Worm (Caenorhabditis elegans) whole organism, young adult: ENCODE results near the gene csn-3.

Experiments
- B0261.1 ChIP-seq: sonication (generic microtip); optimal IDR thresholded peaks from 2 replicates; lab custom pipeline; 2016; ENCODE audit warnings: mild to moderate bottlenecking, missing genetic modification characterization, moderate library complexity, missing compliant biosample characterization
- C06A6.2 ChIP-seq: fragments of 200-800 bp; sonication (Bioruptor generic); conservative IDR thresholded peaks from 2 replicates; pipeline ENCODE4 v1.3.6; 2022; ENCODE audit warnings: missing genetic modification characterization, missing compliant biosample characterization
- F23B12.7 ChIP-seq: sonication (generic microtip); optimal IDR thresholded peaks from 2 replicates; lab custom pipeline; 2017; ENCODE audit warnings: missing genetic modification characterization, mild to moderate bottlenecking, missing compliant biosample characterization, antibody characterized with exemption, moderate library complexity; ENCODE audit not compliant: insufficient read depth
- F33H1.4 ChIP-seq: fragments of 200-800 bp; sonication (Bioruptor generic); IDR thresholded peaks from 2 replicates; pipeline ENCODE4 v1.3.6; 2022; ENCODE audit warnings: missing genetic modification reagents, missing genetic modification characterization, missing compliant biosample characterization
- F37B4.10 ChIP-seq: fragments of 200-800 bp; sonication (Bioruptor generic); IDR thresholded peaks from 2 replicates; pipeline ENCODE4 v1.3.6; 2022; ENCODE audit warnings: missing genetic modification characterization, missing compliant biosample characterization
- K11D2.4 ChIP-seq: fragments of 200-800 bp; sonication (Bioruptor generic); IDR thresholded peaks from 2 replicates; pipeline ENCODE4 v1.3.6; 2022; ENCODE audit warnings: missing genetic modification reagents, missing genetic modification characterization, missing compliant biosample characterization
- K12H6.12 ChIP-seq: fragments of 200-800 bp; sonication (Bioruptor generic); optimal IDR thresholded peaks from 2 replicates; lab custom pipeline; 2018; ENCODE audit warnings: mild to moderate bottlenecking, missing genetic modification characterization, missing compliant biosample characterization
- Y79H2A.3 ChIP-seq: fragments of 200-800 bp; sonication (Bioruptor generic); conservative IDR thresholded peaks from 2 replicates; pipeline ENCODE4 v1.3.6; 2022; ENCODE audit warnings: missing genetic modification reagents, missing genetic modification characterization, missing compliant biosample characterization
- ama-1 ChIP-seq, 3 experiments: fragments of 150-350 bp in 1 of 3; sonication (generic microtip) in 2 of 3; optimal IDR thresholded peaks; 2 replicates each; lab custom pipeline; 2014 to 2018; ENCODE audit warnings: missing biosample characterization in 2 of 3, missing genetic modification characterization in 2 of 3, missing genetic modification reagents in 2 of 3
- attf-3 ChIP-seq: fragments of 200-800 bp; sonication (Bioruptor generic); conservative IDR thresholded peaks from 2 replicates; pipeline ENCODE4 v1.3.6; 2022; ENCODE audit warnings: missing genetic modification reagents, missing genetic modification characterization, missing compliant biosample characterization
- bed-1 ChIP-seq: fragments of 200-800 bp; sonication (Bioruptor generic); IDR thresholded peaks from 2 replicates; pipeline ENCODE4 v1.3.6; 2022; ENCODE audit warnings: missing genetic modification reagents, missing genetic modification characterization, missing compliant biosample characterization
- bed-2 ChIP-seq: fragments of 200-800 bp; sonication (Bioruptor generic); IDR thresholded peaks from 2 replicates; pipeline ENCODE4 v1.3.6; 2022; ENCODE audit warnings: missing genetic modification reagents, missing genetic modification characterization, missing compliant biosample characterization
- cebp-1 ChIP-seq, 2 experiments: fragments of 200-800 bp in 1 of 2; sonication (Bioruptor generic) in 1 of 2; sonication (generic microtip) in 1 of 2; IDR thresholded peaks in 1 of 2; optimal IDR thresholded peaks in 1 of 2; 2 replicates each; pipeline versions ENCODE4 v1.3.6 to Lab custom; 2017 to 2022; ENCODE audit warnings: missing compliant biosample characterization in 2 of 2, missing genetic modification characterization in 2 of 2, mild to moderate bottlenecking in 1 of 2, missing genetic modification reagents in 1 of 2, moderate library complexity in 1 of 2
- ceh-40 ChIP-seq: fragments of 200-800 bp; sonication (Bioruptor generic); IDR thresholded peaks from 2 replicates; pipeline ENCODE4 v1.3.6; 2022; ENCODE audit warnings: missing genetic modification characterization, missing compliant biosample characterization
- chd-7 ChIP-seq: sonication (generic microtip); optimal IDR thresholded peaks from 2 replicates; lab custom pipeline; 2016; ENCODE audit warnings: mild to moderate bottlenecking, missing genetic modification characterization, moderate library complexity, missing compliant biosample characterization
- die-1 ChIP-seq: sonication (generic microtip); optimal IDR thresholded peaks from 2 replicates; lab custom pipeline; 2016; ENCODE audit warnings: missing genotype, mild to moderate bottlenecking, missing genetic modification characterization, missing compliant biosample characterization
- dpl-1 ChIP-seq: fragments of 150-350 bp; optimal IDR thresholded peaks from 2 replicates; lab custom pipeline; 2014; ENCODE audit warnings: missing biosample characterization, missing genetic modification reagents, missing genetic modification characterization
- egrh-3 ChIP-seq: fragments of 200-800 bp; sonication (Bioruptor generic); IDR thresholded peaks from 2 replicates; pipeline ENCODE4 v1.3.6; 2022; ENCODE audit warnings: missing genetic modification reagents, missing genetic modification characterization, missing compliant biosample characterization
- gei-17 ChIP-seq: fragments of 200-800 bp; sonication (Bioruptor generic); optimal IDR thresholded peaks from 2 replicates; lab custom pipeline; 2018; ENCODE audit warnings: mild to moderate bottlenecking, missing genetic modification characterization, missing compliant biosample characterization
- hlh-12 ChIP-seq: sonication (generic microtip); optimal IDR thresholded peaks from 2 replicates; lab custom pipeline; 2016; ENCODE audit warnings: missing genetic modification characterization, missing compliant biosample characterization
- lag-1 ChIP-seq: fragments of 200-800 bp; sonication (Bioruptor generic); IDR thresholded peaks from 2 replicates; pipeline ENCODE4 v1.3.6; 2022; ENCODE audit warnings: missing genetic modification reagents, missing genetic modification characterization, missing compliant biosample characterization
- lin-35 ChIP-seq, 3 experiments: fragments of 150-350 bp in 2 of 3; sonication (generic microtip) in 1 of 3; optimal IDR thresholded peaks; 2 replicates each; lab custom pipeline; 2014 to 2018; ENCODE audit warnings: missing biosample characterization in 3 of 3, missing genetic modification characterization in 3 of 3, missing genetic modification reagents in 3 of 3
- lsl-1 ChIP-seq: fragments of 200-800 bp; sonication (Bioruptor generic); optimal IDR thresholded peaks from 2 replicates; lab custom pipeline; 2018; ENCODE audit warnings: mild to moderate bottlenecking, missing genetic modification characterization, moderate library complexity, missing compliant biosample characterization
- lsy-27 ChIP-seq: sonication (generic microtip); optimal IDR thresholded peaks from 2 replicates; lab custom pipeline; 2017; ENCODE audit warnings: missing genetic modification characterization, mild to moderate bottlenecking, missing compliant biosample characterization, antibody characterized with exemption, missing genotype, borderline replicate concordance; ENCODE audit not compliant: insufficient read depth
- madf-6 ChIP-seq: fragments of 200-800 bp; sonication (Bioruptor generic); IDR thresholded peaks from 2 replicates; pipeline ENCODE4 v1.3.6; 2022; ENCODE audit warnings: missing genetic modification reagents, missing genetic modification characterization, missing compliant biosample characterization
- nfya-2 ChIP-seq: fragments of 200-800 bp; sonication (Bioruptor generic); IDR thresholded peaks from 2 replicates; pipeline ENCODE4 v1.3.6; 2022; ENCODE audit warnings: missing genetic modification reagents, missing genetic modification characterization, missing compliant biosample characterization
- nhr-179 ChIP-seq: sonication (generic microtip); optimal IDR thresholded peaks from 2 replicates; lab custom pipeline; 2016; ENCODE audit warnings: mild to moderate bottlenecking, missing genetic modification characterization, missing compliant biosample characterization
- nhr-90 ChIP-seq: sonication (generic microtip); optimal IDR thresholded peaks from 2 replicates; lab custom pipeline; 2016; ENCODE audit warnings: missing genotype, mild to moderate bottlenecking, missing genetic modification characterization, missing compliant biosample characterization
- pha-4 ChIP-seq: fragments of 150-350 bp; sonication (generic microtip); optimal IDR thresholded peaks from 2 replicates; lab custom pipeline; 2014; ENCODE audit warnings: missing biosample characterization, missing genetic modification reagents, missing genetic modification characterization
- rcor-1 ChIP-seq: fragments of 200-800 bp; sonication (Bioruptor generic); IDR thresholded peaks from 2 replicates; pipeline ENCODE4 v1.3.6; 2022; ENCODE audit warnings: missing genetic modification reagents, missing genetic modification characterization, missing compliant biosample characterization
- rpc-1 ChIP-seq, 2 experiments: fragments of 150-350 bp in 1 of 2; sonication (generic microtip) in 1 of 2; optimal IDR thresholded peaks; 2 replicates each; lab custom pipeline; 2014 to 2018; ENCODE audit warnings: missing biosample characterization in 1 of 2, missing genetic modification characterization in 1 of 2, missing genetic modification reagents in 1 of 2, missing genotype in 1 of 2
- snpc-3.4 ChIP-seq: sonication (generic microtip); optimal IDR thresholded peaks from 2 replicates; lab custom pipeline; 2017; ENCODE audit warnings: missing genetic modification characterization, mild to moderate bottlenecking, missing compliant biosample characterization, antibody characterized with exemption, moderate library complexity, missing genotype, missing genetic modification reagents
- xnd-1 ChIP-seq: sonication (generic microtip); optimal IDR thresholded peaks from 2 replicates; lab custom pipeline; 2016; ENCODE audit warnings: missing genotype, missing genetic modification reagents, missing genetic modification characterization, missing compliant biosample characterization
- zfh-2 ChIP-seq: fragments of 200-800 bp; sonication (Bioruptor generic); conservative IDR thresholded peaks from 2 replicates; pipeline ENCODE4 v1.3.6; 2022; ENCODE audit warnings: missing genetic modification reagents, missing genetic modification characterization, missing compliant biosample characterization
- zim-3 ChIP-seq: sonication (generic microtip); optimal IDR thresholded peaks from 2 replicates; lab custom pipeline; 2017; ENCODE audit warnings: mild to moderate bottlenecking, missing genetic modification characterization, moderate library complexity, missing compliant biosample characterization
- ztf-25 ChIP-seq: fragments of 200-800 bp; sonication (Bioruptor generic); IDR thresholded peaks from 2 replicates; pipeline ENCODE4 v1.3.6; 2022; ENCODE audit warnings: missing genetic modification reagents, missing genetic modification characterization, missing compliant biosample characterization
- ztf-26 ChIP-seq: sonication (generic microtip); optimal IDR thresholded peaks from 2 replicates; lab custom pipeline; 2017; ENCODE audit warnings: missing genetic modification characterization, missing compliant biosample characterization

Gene csn-3

ce11 chrIV:194442-194841, at the start of gene csn-3:
Gene csn-3, plus strand, starts transcription at chrIV:194742.
- no peak for TF ChIP-seq nfya-2 (GFP tag; lab: Robert Waterston, UW)
- TF ChIP-seq madf-6 (GFP tag; lab: Robert Waterston, UW) = no peak
- TF ChIP-seq rpc-1 (optimal IDR thresholded peaks at IDR 0.05; lab: Kevin White, UChicago) = no peak
- no peak for TF ChIP-seq rpc-1 (tag; optimal IDR thresholded peaks at IDR 0.05; lab: Kevin White, UChicago)
- no peak for TF ChIP-seq bed-2
- TF ChIP-seq lsy-27 = no peak
- TF ChIP-seq K12H6.12 (tag; lab: Kevin White, UChicago) = no peak
- TF ChIP-seq lin-35 (GFP tag; optimal IDR thresholded peaks at IDR 0.05; lab: Kevin White, UChicago) = no peak
- TF ChIP-seq xnd-1 = no peak
- TF ChIP-seq ceh-40 (GFP tag; lab: Robert Waterston, UW) = no peak
- TF ChIP-seq ama-1 (optimal IDR thresholded peaks at IDR 0.05; lab: Kevin White, UChicago) = no peak
- no peak for TF ChIP-seq ama-1 (GFP tag; optimal IDR thresholded peaks at IDR 0.05; lab: Kevin White, UChicago)
- no peak for TF ChIP-seq dpl-1
- no peak for TF ChIP-seq snpc-3.4
- TF ChIP-seq, all 124 proteins: peak for 0

- TF ChIP-seq attf-3 (GFP tag; lab: Robert Waterston, UW) = peak; percentile 46; the same call in 1 of the 2 replicates
- TF ChIP-seq ztf-26 = no peak
- TF ChIP-seq zfh-2 (GFP tag; lab: Robert Waterston, UW) = peak; percentile 48; the same call in 1 of the 2 replicates
- TF ChIP-seq, all 124 proteins: peak for 2
These were observed 46.7 kb upstream of the csn-3 start, which contains the start of gene col-99 for ce11 chrIV:147819-148218. Gene col-99, minus strand, starts transcription at chrIV:147919.

ce11 chrIV:148756-149155, 45.8 kb upstream of the csn-3 start:
- no peak for TF ChIP-seq K11D2.4 (GFP tag; lab: Robert Waterston, UW)
- TF ChIP-seq ztf-25 (GFP tag; lab: Robert Waterston, UW) = no peak
- TF ChIP-seq xnd-1 = no peak
- no peak for TF ChIP-seq egrh-3 (GFP tag; lab: Robert Waterston, UW)
- TF ChIP-seq F33H1.4 = no peak
- no peak for TF ChIP-seq rcor-1 (GFP tag; lab: Robert Waterston, UW)
- no peak for TF ChIP-seq dpl-1
- TF ChIP-seq nhr-179 (tag; lab: Kevin White, UChicago) = no peak
- no peak for TF ChIP-seq die-1
- no peak for TF ChIP-seq hlh-12 (tag; lab: Kevin White, UChicago)
- TF ChIP-seq B0261.1 (tag; lab: Kevin White, UChicago) = no peak

- TF ChIP-seq attf-3 (GFP tag; lab: Robert Waterston, UW) = no peak
- TF ChIP-seq dpl-1 = no peak
- TF ChIP-seq F23B12.7 = no peak
- no peak for TF ChIP-seq F33H1.4
- TF ChIP-seq pha-4 (tag; lab: Kevin White, UChicago) = no peak
These were observed 44.7 kb upstream of the csn-3 start for ce11 chrIV:149794-150193.

ce11 chrIV:157809-158208, 36.7 kb upstream of the csn-3 start, which contains the start of gene gegf-1:
Gene gegf-1, minus strand, starts transcription at chrIV:157909.
- TF ChIP-seq lsl-1 (GFP tag; lab: Kevin White, UChicago) (no peak), lag-1 (no peak), zim-3 (tag; lab: Kevin White, UChicago) (no peak), F37B4.10 (GFP tag; lab: Robert Waterston, UW) (no peak), bed-1 (no peak), Y79H2A.3 (GFP tag; lab: Robert Waterston, UW) (no peak), hlh-12 (tag; lab: Kevin White, UChicago) (no peak), gei-17 (no peak), ceh-40 (GFP tag; lab: Robert Waterston, UW) (no peak), chd-7 (tag; lab: Kevin White, UChicago) (no peak), cebp-1 (GFP tag; IDR thresholded peaks at IDR 0.05; lab: Robert Waterston, UW) (no peak), cebp-1 (tag; optimal IDR thresholded peaks at IDR 0.05; lab: Kevin White, UChicago) (no peak), C06A6.2 (GFP tag; lab: Robert Waterston, UW) (no peak), nhr-90 (tag; lab: Kevin White, UChicago) (no peak)
